Worm (Caenorhabditis elegans) whole organism, L4 larva: Measurements from ENCODE around the gene F18A12.7.

Source experiments
- arid-1 ChIP-seq: fragments of 200-800 bp; sonication (Bioruptor generic); conservative IDR thresholded peaks from 2 replicates; pipeline ENCODE4 v1.3.6; 2022; ENCODE audit warnings: missing genetic modification reagents, missing genetic modification characterization, missing compliant biosample characterization
- ceh-20 ChIP-seq: fragments of 200-800 bp; sonication (Bioruptor generic); IDR thresholded peaks from 2 replicates; pipeline ENCODE4 v1.3.6; 2022; ENCODE audit warnings: missing genetic modification reagents, missing genetic modification characterization, missing compliant biosample characterization
- ctbp-1 ChIP-seq: fragments of 200-800 bp; sonication (Bioruptor generic); IDR thresholded peaks from 2 replicates; pipeline ENCODE4 v1.3.6; 2022; ENCODE audit warnings: missing genetic modification reagents, missing genetic modification characterization, missing compliant biosample characterization
- lin-15B ChIP-seq: fragments of 150-350 bp; sonication (generic microtip); optimal IDR thresholded peaks from 3 replicates; lab custom pipeline; 2014; ENCODE audit warnings: missing biosample characterization, missing genetic modification characterization
- mdl-1 ChIP-seq, 2 experiments: fragments of 150-350 bp in 1 of 2; sonication (generic microtip) in 1 of 2; optimal IDR thresholded peaks; 2 replicates each; lab custom pipeline; 2014 to 2017; ENCODE audit warnings: missing biosample characterization in 2 of 2, missing genetic modification characterization in 2 of 2
- mep-1 ChIP-seq: fragments of 150-350 bp; sonication (generic microtip); optimal IDR thresholded peaks from 3 replicates; lab custom pipeline; 2014; ENCODE audit warnings: missing biosample characterization, missing genetic modification characterization
- nhr-25 ChIP-seq: sonication (generic microtip); optimal IDR thresholded peaks from 2 replicates; lab custom pipeline; 2017; ENCODE audit warnings: missing genetic modification characterization, mild to moderate bottlenecking, missing compliant biosample characterization, antibody characterized with exemption, moderate library complexity, borderline replicate concordance; ENCODE audit not compliant: insufficient read depth
- nhr-28 ChIP-seq: fragments of 150-350 bp; optimal IDR thresholded peaks from 2 replicates; lab custom pipeline; 2014; ENCODE audit warnings: missing biosample characterization, missing genetic modification characterization
- pha-4 ChIP-seq, 2 experiments: fragments of 150-350 bp in 1 of 2; fragments of 200-800 bp in 1 of 2; sonication (Bioruptor generic) in 1 of 2; IDR thresholded peaks in 1 of 2; optimal IDR thresholded peaks in 1 of 2; 2 replicates each; pipeline versions ENCODE4 v1.3.6 to Lab custom; 2014 to 2022; ENCODE audit warnings: missing genetic modification characterization in 2 of 2, missing genetic modification reagents in 2 of 2, missing biosample characterization in 1 of 2, missing compliant biosample characterization in 1 of 2

ce11 chrII:3395484-3395883 lies 18.8 kb downstream of the F18A12.7 start, which contains the start of gene nep-20:
- no peak for TF ChIP-seq mep-1 (tag; lab: Kevin White, UChicago)
- no peak for TF ChIP-seq ctbp-1 (GFP tag; lab: Robert Waterston, UW)
- no peak for TF ChIP-seq mdl-1 (tag; optimal IDR thresholded peaks at IDR 0.05; lab: Kevin White, UChicago)
- no peak for TF ChIP-seq lin-15B (tag; lab: Kevin White, UChicago)
- TF ChIP-seq arid-1 (GFP tag; lab: Robert Waterston, UW): no peak
- TF ChIP-seq nhr-25 (tag; lab: Kevin White, UChicago): no peak
- no peak for TF ChIP-seq nhr-28 (tag; lab: Kevin White, UChicago)
- no peak for TF ChIP-seq ceh-20 (GFP tag; lab: Robert Waterston, UW)
- TF ChIP-seq pha-4 (GFP tag; IDR thresholded peaks at IDR 0.05; lab: Robert Waterston, UW): no peak
- TF ChIP-seq pha-4 (tag; optimal IDR thresholded peaks at IDR 0.05; lab: Kevin White, UChicago): no peak
